Worm (Caenorhabditis elegans) whole organism, early embryonic: Measurements from ENCODE around the gene srbc-57.

Experiments used
- ama-1 ChIP-seq: fragments of 150-350 bp; optimal IDR thresholded peaks from 2 replicates; lab custom pipeline; 2014
- ceh-13 ChIP-seq: fragments of 200-800 bp; sonication (Bioruptor generic); optimal IDR thresholded peaks from 2 replicates; lab custom pipeline; 2018; ENCODE audit warnings: mild to moderate bottlenecking, missing genetic modification characterization, missing compliant biosample characterization
- ets-7 ChIP-seq: sonication (generic microtip); optimal IDR thresholded peaks from 2 replicates; lab custom pipeline; 2016; ENCODE audit warnings: missing genotype, missing genetic modification characterization, missing compliant biosample characterization
- hmbx-1 ChIP-seq: sonication (generic microtip); optimal IDR thresholded peaks from 2 replicates; lab custom pipeline; 2016; ENCODE audit warnings: mild to moderate bottlenecking, missing genetic modification characterization, missing compliant biosample characterization
- tbx-11 ChIP-seq: fragments of 200-800 bp; sonication (Bioruptor generic); IDR thresholded peaks from 2 replicates; pipeline ENCODE4 v1.3.6; 2022; ENCODE audit warnings: missing genetic modification characterization, missing compliant biosample characterization
- tbx-37 ChIP-seq: fragments of 200-800 bp; sonication (Bioruptor generic); conservative IDR thresholded peaks from 2 replicates; pipeline ENCODE4 v1.3.6; 2022; ENCODE audit warnings: missing genetic modification reagents, missing genetic modification characterization, missing compliant biosample characterization

ce11 chrV:459464-459863, 8.9 kb downstream of the srbc-57 start, which contains the start of gene nhr-203:
- no peak for TF ChIP-seq ama-1 (lab: Kevin White, UChicago)
- no peak for TF ChIP-seq ceh-13
- no peak for TF ChIP-seq ets-7 (tag; lab: Kevin White, UChicago)
- no peak for TF ChIP-seq hmbx-1 (tag; lab: Kevin White, UChicago)
- TF ChIP-seq tbx-11 (GFP tag; lab: Robert Waterston, UW), result no peak
- no peak for TF ChIP-seq tbx-37 (GFP tag; lab: Robert Waterston, UW)
